Worm (Caenorhabditis elegans) whole organism, L4 larva: ENCODE results near the gene K01A6.5.

ENCODE experiments used
- ZK337.2 ChIP-seq: fragments of 200-800 bp; sonication (Bioruptor generic); IDR thresholded peaks from 2 replicates; pipeline ENCODE4 v1.3.6; 2022; ENCODE audit warnings: missing genetic modification reagents, missing genetic modification characterization, missing compliant biosample characterization
- aha-1 ChIP-seq: fragments of 150-350 bp; peaks from one replicate; lab custom pipeline; 2014; ENCODE audit warnings: missing biosample characterization, missing genetic modification characterization
- ceh-20 ChIP-seq: fragments of 200-800 bp; sonication (Bioruptor generic); IDR thresholded peaks from 2 replicates; pipeline ENCODE4 v1.3.6; 2022; ENCODE audit warnings: missing genetic modification reagents, missing genetic modification characterization, missing compliant biosample characterization
- ceh-44 ChIP-seq: fragments of 200-800 bp; sonication (Bioruptor generic); IDR thresholded peaks from 2 replicates; pipeline ENCODE4 v1.3.6; 2022; ENCODE audit warnings: missing genetic modification reagents, missing genetic modification characterization, missing compliant biosample characterization
- ctbp-1 ChIP-seq: fragments of 200-800 bp; sonication (Bioruptor generic); IDR thresholded peaks from 2 replicates; pipeline ENCODE4 v1.3.6; 2022; ENCODE audit warnings: missing genetic modification reagents, missing genetic modification characterization, missing compliant biosample characterization
- dmd-6 ChIP-seq: fragments of 200-800 bp; sonication (Bioruptor generic); IDR thresholded peaks from 2 replicates; pipeline ENCODE4 v1.3.6; 2022; ENCODE audit warnings: missing genetic modification reagents, missing genetic modification characterization, missing compliant biosample characterization
- hlh-11 ChIP-seq: fragments of 200-800 bp; sonication (Bioruptor generic); optimal IDR thresholded peaks from 2 replicates; lab custom pipeline; 2018; ENCODE audit warnings: mild to moderate bottlenecking, missing genetic modification characterization, missing compliant biosample characterization
- lsy-2 ChIP-seq, 2 experiments: fragments of 150-350 bp in 1 of 2; sonication (generic microtip) in 1 of 2; optimal IDR thresholded peaks; 2 replicates each; lab custom pipeline; 2014 to 2017; ENCODE audit warnings: missing biosample characterization in 2 of 2, missing genetic modification characterization in 2 of 2
- mep-1 ChIP-seq: fragments of 150-350 bp; sonication (generic microtip); optimal IDR thresholded peaks from 3 replicates; lab custom pipeline; 2014; ENCODE audit warnings: missing biosample characterization, missing genetic modification characterization
- set-16 ChIP-seq: fragments of 200-800 bp; sonication (Bioruptor generic); IDR thresholded peaks from 2 replicates; pipeline ENCODE4 v1.3.6; 2022; ENCODE audit warnings: missing genetic modification reagents, missing genetic modification characterization, missing compliant biosample characterization

K01A6.5 gene

DNA sequence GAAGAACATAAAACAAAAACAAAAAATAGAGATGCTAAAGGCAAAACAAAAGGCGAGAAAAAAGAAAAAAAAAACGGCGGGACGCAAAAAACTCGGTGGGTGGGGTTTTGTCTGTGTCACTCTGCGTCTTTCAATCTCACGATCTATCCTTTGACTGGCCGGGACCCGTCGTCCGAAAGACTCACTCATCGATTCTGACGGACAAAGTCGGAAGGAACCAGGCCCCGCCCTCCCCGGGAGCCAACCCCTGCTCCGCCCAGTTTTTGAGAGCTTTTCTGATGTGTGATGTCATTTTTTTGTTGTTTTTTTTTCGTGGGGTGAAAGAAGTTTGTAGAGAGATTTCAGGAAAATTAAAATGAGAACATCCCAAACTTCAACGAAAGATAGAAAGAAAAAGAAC lies 50.7 kb downstream of the K01A6.5 start:
- TF ChIP-seq aha-1 (tag; lab: Kevin White, UChicago), result peak; percentile 71
- no peak for TF ChIP-seq ceh-44 (GFP tag; lab: Robert Waterston, UW)
- peak; percentile 78 for TF ChIP-seq set-16
- no peak for TF ChIP-seq ZK337.2 (GFP tag; lab: Robert Waterston, UW)
- TF ChIP-seq mep-1, result peak; percentile 6
- TF ChIP-seq ctbp-1 (GFP tag; lab: Robert Waterston, UW), result peak; percentile 75
- TF ChIP-seq hlh-11 (tag; lab: Kevin White, UChicago), result peak; percentile 6
- peak; percentile 9; the same call in 1 of the 2 replicates for TF ChIP-seq dmd-6 (GFP tag; lab: Robert Waterston, UW)
- TF ChIP-seq ceh-20 (GFP tag; lab: Robert Waterston, UW), result peak; percentile 67
- peak in 1 of 2 experiments; percentile 42 for TF ChIP-seq lsy-2 (tag; optimal IDR thresholded peaks at IDR 0.05; lab: Kevin White, UChicago)
